Worm (Caenorhabditis elegans) whole organism, L1 larva: ENCODE data around the gene W07G4.2.
A peak's percentile ranks its signal among the peaks of the same experiment; 100 is the strongest.

Source experiments
- C16A3.4 ChIP-seq: fragments of 150-350 bp; optimal IDR thresholded peaks from 2 replicates; lab custom pipeline; 2014; ENCODE audit warnings: missing biosample characterization, missing genetic modification characterization
- C34B4.2 ChIP-seq: sonication (generic microtip); optimal IDR thresholded peaks from 2 replicates; lab custom pipeline; 2017; ENCODE audit warnings: mild to moderate bottlenecking, missing genetic modification characterization, missing compliant biosample characterization
- alr-1 ChIP-seq: fragments of 200-800 bp; sonication (Bioruptor generic); optimal IDR thresholded peaks from 2 replicates; lab custom pipeline; 2018; ENCODE audit warnings: borderline replicate concordance, mild to moderate bottlenecking, missing genetic modification characterization, missing compliant biosample characterization
- blmp-1 ChIP-seq: fragments of 150-350 bp; optimal IDR thresholded peaks from 2 replicates; lab custom pipeline; 2014; ENCODE audit warnings: missing biosample characterization, missing genetic modification characterization
- ceh-82 ChIP-seq, 3 experiments: fragments of 150-350 bp in 1 of 3; sonication (generic microtip) in 2 of 3; optimal IDR thresholded peaks; 2 replicates each; lab custom pipeline; 2014 to 2017; ENCODE audit warnings: missing biosample characterization in 3 of 3, missing genetic modification characterization in 3 of 3
- egl-27 ChIP-seq, 2 experiments: fragments of 150-350 bp in 1 of 2; sonication (generic microtip); optimal IDR thresholded peaks; 3 replicates each; lab custom pipeline; 2017 to 2018; ENCODE audit warnings: missing biosample characterization in 2 of 2, missing genetic modification characterization in 2 of 2, missing genetic modification reagents in 2 of 2
- elt-3 ChIP-seq, 6 experiments: fragments of 150-350 bp in 1 of 6; sonication (generic microtip); optimal IDR thresholded peaks; 2 replicates each; lab custom pipeline; 2017 to 2018; ENCODE audit warnings: missing biosample characterization in 6 of 6, missing genetic modification characterization in 6 of 6, inconsistent platforms in 1 of 6
- ets-5 ChIP-seq: fragments of 200-800 bp; sonication (Bioruptor generic); IDR thresholded peaks from 2 replicates; pipeline ENCODE4 v1.3.6; 2022; ENCODE audit warnings: missing genetic modification characterization, missing compliant biosample characterization
- fkh-8 ChIP-seq: sonication (generic microtip); optimal IDR thresholded peaks from 2 replicates; lab custom pipeline; 2016; ENCODE audit warnings: mild to moderate bottlenecking, missing genetic modification characterization, missing compliant biosample characterization
- fos-1 ChIP-seq: fragments of 150-350 bp; optimal IDR thresholded peaks from 2 replicates; lab custom pipeline; 2014; ENCODE audit warnings: missing biosample characterization, missing genetic modification characterization
- grh-1 ChIP-seq: fragments of 200-800 bp; sonication (Bioruptor generic); IDR thresholded peaks from 2 replicates; pipeline ENCODE4 v1.3.6; 2022; ENCODE audit warnings: missing genetic modification reagents, missing genetic modification characterization, missing compliant biosample characterization
- hlh-17 ChIP-seq: fragments of 200-800 bp; sonication (Bioruptor generic); optimal IDR thresholded peaks from 2 replicates; lab custom pipeline; 2018; ENCODE audit warnings: missing genetic modification characterization, mild to moderate bottlenecking, missing compliant biosample characterization, moderate library complexity, borderline replicate concordance
- isw-1 ChIP-seq: fragments of 200-800 bp; sonication (Bioruptor generic); IDR thresholded peaks from 2 replicates; pipeline ENCODE4 v1.3.6; 2022; ENCODE audit warnings: missing genetic modification characterization, missing compliant biosample characterization
- lin-14 ChIP-seq: fragments of 200-800 bp; sonication (Bioruptor generic); optimal IDR thresholded peaks from 2 replicates; lab custom pipeline; 2018; ENCODE audit warnings: mild to moderate bottlenecking, missing genetic modification characterization, moderate library complexity, missing compliant biosample characterization
- lin-15B ChIP-seq: fragments of 150-350 bp; sonication (generic microtip); optimal IDR thresholded peaks from 3 replicates; lab custom pipeline; 2014; ENCODE audit warnings: missing biosample characterization, missing genetic modification characterization
- lin-35 ChIP-seq, 2 experiments: fragments of 150-350 bp; optimal IDR thresholded peaks; 2 replicates each; lab custom pipeline; 2014; ENCODE audit warnings: missing biosample characterization in 2 of 2, missing genetic modification characterization in 2 of 2, missing genetic modification reagents in 2 of 2
- lir-3 ChIP-seq: sonication (generic microtip); optimal IDR thresholded peaks from 2 replicates; lab custom pipeline; 2016; ENCODE audit warnings: mild to moderate bottlenecking, missing genetic modification characterization, moderate library complexity, missing compliant biosample characterization; ENCODE audit not compliant: poor library complexity
- mab-9 ChIP-seq: fragments of 200-800 bp; sonication (Bioruptor generic); IDR thresholded peaks from 2 replicates; pipeline ENCODE4 v1.3.6; 2022; ENCODE audit warnings: missing genetic modification reagents, missing genetic modification characterization, missing compliant biosample characterization
- nhr-19 ChIP-seq: fragments of 200-800 bp; sonication (Bioruptor generic); conservative IDR thresholded peaks from 2 replicates; pipeline ENCODE4 v1.3.6; 2022; ENCODE audit warnings: missing genetic modification characterization, missing compliant biosample characterization
- nhr-237 ChIP-seq: fragments of 150-350 bp; optimal IDR thresholded peaks from 2 replicates; lab custom pipeline; 2014; ENCODE audit warnings: missing biosample characterization, missing genetic modification characterization
- nhr-47 ChIP-seq: sonication (generic microtip); optimal IDR thresholded peaks from 2 replicates; lab custom pipeline; 2016; ENCODE audit warnings: mild to moderate bottlenecking, missing genetic modification characterization, moderate library complexity, missing compliant biosample characterization
- nhr-77 ChIP-seq: fragments of 150-350 bp; optimal IDR thresholded peaks from 2 replicates; lab custom pipeline; 2014; ENCODE audit warnings: missing biosample characterization, missing genetic modification characterization
- nhr-85 ChIP-seq: sonication (generic microtip); peaks from one replicate; lab custom pipeline; 2016; ENCODE audit warnings: missing genetic modification characterization, inconsistent platforms, missing compliant biosample characterization
- pax-3 ChIP-seq: fragments of 200-800 bp; sonication (Bioruptor generic); optimal IDR thresholded peaks from 2 replicates; lab custom pipeline; 2018; ENCODE audit warnings: mild to moderate bottlenecking, missing genetic modification characterization, moderate library complexity, missing compliant biosample characterization
- pqm-1 ChIP-seq: sonication (generic microtip); optimal IDR thresholded peaks from 3 replicates; lab custom pipeline; 2017; ENCODE audit warnings: missing biosample characterization, missing genetic modification characterization
- rnt-1 ChIP-seq: sonication (generic microtip); optimal IDR thresholded peaks from 2 replicates; lab custom pipeline; 2016; ENCODE audit warnings: mild to moderate bottlenecking, missing genetic modification characterization, moderate library complexity, missing compliant biosample characterization
- sox-4 ChIP-seq: sonication (generic microtip); optimal IDR thresholded peaks from 2 replicates; lab custom pipeline; 2016; ENCODE audit warnings: missing genetic modification characterization, missing compliant biosample characterization
- sup-37 ChIP-seq: fragments of 200-800 bp; sonication (Bioruptor generic); optimal IDR thresholded peaks from 2 replicates; lab custom pipeline; 2018; ENCODE audit warnings: mild to moderate bottlenecking, missing genetic modification characterization, missing compliant biosample characterization
- unc-130 ChIP-seq: fragments of 150-350 bp; optimal IDR thresholded peaks from 2 replicates; lab custom pipeline; 2017; ENCODE audit warnings: missing biosample characterization, missing genetic modification characterization, inconsistent platforms
- unc-30 ChIP-seq: sonication (generic microtip); optimal IDR thresholded peaks from 2 replicates; lab custom pipeline; 2017; ENCODE audit warnings: missing biosample characterization, missing genetic modification characterization
- unc-98 ChIP-seq: fragments of 200-800 bp; sonication (Bioruptor generic); IDR thresholded peaks from 2 replicates; pipeline ENCODE4 v1.3.6; 2022; ENCODE audit warnings: missing genetic modification characterization, missing compliant biosample characterization
- vab-15 ChIP-seq: sonication (generic microtip); optimal IDR thresholded peaks from 2 replicates; lab custom pipeline; 2017; ENCODE audit warnings: missing genotype, mild to moderate bottlenecking, missing genetic modification characterization, missing compliant biosample characterization
- xbp-1 ChIP-seq: sonication (generic microtip); optimal IDR thresholded peaks from 2 replicates; lab custom pipeline; 2016; ENCODE audit warnings: missing genetic modification characterization, missing compliant biosample characterization
- ztf-11 ChIP-seq, 2 experiments: sonication (generic microtip); optimal IDR thresholded peaks; 2 replicates each; lab custom pipeline; 2016 to 2017; ENCODE audit warnings: missing genetic modification characterization in 2 of 2, missing biosample characterization in 1 of 2, missing compliant biosample characterization in 1 of 2

Gene W07G4.2

DNA sequence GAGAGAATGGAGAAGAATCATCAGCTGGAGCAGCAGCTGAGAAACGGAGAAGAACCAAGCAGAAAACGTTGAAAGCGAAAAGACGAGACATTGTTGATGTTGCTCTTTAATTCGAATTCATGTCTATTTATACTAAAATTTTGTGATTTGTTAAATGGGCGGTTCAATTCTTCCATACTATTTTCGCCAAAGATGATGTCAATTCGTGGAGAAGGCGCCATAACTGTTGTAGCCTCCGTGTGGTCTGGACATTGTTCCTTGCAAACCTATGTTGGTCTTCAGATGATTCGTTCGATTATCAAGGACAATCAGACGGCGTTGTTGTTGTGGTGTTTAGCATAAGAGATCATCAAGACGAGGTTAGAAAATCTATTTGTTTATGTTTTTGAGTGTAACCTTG, 38.9 kb downstream of the W07G4.2 start, which contains the start of gene far-3:
Gene far-3, minus strand, starts transcription at position 101 of the 400 bp plus-strand sequence.
- TF ChIP-seq nhr-47 (tag; lab: Kevin White, UChicago) (no peak), isw-1 (GFP tag; lab: Robert Waterston, UW) (no peak), nhr-19 (GFP tag; lab: Robert Waterston, UW) (no peak), nhr-77 (tag; lab: Kevin White, UChicago) (no peak), mab-9 (GFP tag; lab: Robert Waterston, UW) (no peak), hlh-17 (GFP tag; lab: Kevin White, UChicago) (no peak), ets-5 (GFP tag; lab: Robert Waterston, UW) (no peak), C34B4.2 (no peak)

DNA sequence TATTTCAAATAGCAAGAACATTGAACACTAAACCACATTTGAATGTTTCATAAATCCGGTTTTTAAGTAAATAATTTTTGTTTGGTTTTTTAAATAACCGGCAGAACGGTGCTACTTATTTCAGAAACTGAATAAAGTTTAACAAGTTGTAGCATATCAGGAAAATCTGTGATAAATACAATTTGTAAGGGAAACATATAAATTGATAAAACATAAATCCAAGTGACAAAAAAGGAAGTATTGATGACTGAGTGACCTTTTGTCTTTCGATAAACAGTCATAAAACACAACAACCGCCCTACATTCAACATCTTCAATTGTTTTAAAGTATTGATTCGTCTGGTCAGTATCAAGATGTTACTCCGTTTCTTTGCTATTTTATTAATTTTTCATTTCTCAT, 41.1 kb downstream of the W07G4.2 start, which contains the start of gene far-5:
Gene far-5, plus strand, starts transcription at position 301 of the 400 bp plus-strand sequence.
- TF ChIP-seq unc-130 (no peak), elt-3 (tag; optimal IDR thresholded peaks at IDR 0.05; lab: Kevin White, UChicago) (peak in 1 of 6 experiments; percentile 29), blmp-1 (tag; lab: Kevin White, UChicago) (peak; percentile 30)

DNA sequence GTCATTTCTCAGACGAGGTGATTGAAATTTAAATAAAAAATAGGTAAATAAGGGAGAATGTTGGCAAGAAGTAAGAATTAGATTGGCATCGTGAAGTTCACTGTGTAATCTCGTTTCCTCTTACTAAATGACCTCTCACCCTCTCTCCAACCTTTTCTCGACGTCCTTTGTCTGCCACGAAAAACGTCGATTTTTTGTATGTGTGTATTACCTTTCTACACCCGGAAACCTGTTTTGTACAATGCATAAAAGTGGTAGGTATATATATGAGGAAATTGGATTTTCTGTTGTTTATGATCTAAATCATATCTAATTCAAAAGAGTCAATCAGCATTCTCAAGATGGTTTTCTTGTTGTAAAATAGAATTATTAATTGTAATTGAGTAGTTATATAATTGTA, 43.5 kb downstream of the W07G4.2 start, which contains the start of the genes F15B9.11 and dsl-7:
Gene F15B9.11, minus strand, starts transcription at position 5 of the 400 bp plus-strand sequence.
Gene dsl-7, plus strand, starts transcription at position 260 of the 400 bp plus-strand sequence.
- TF ChIP-seq nhr-85 (tag; lab: Kevin White, UChicago) (peak; percentile 82), lin-15B (tag; lab: Kevin White, UChicago) (no peak), vab-15 (no peak), C16A3.4 (tag; lab: Kevin White, UChicago) (no peak), egl-27 (tag; optimal IDR thresholded peaks at IDR 0.05; lab: Kevin White, UChicago) (no peak), grh-1 (GFP tag; lab: Robert Waterston, UW) (0 out of 2 replicates have a peak, but pooled peaks have one; percentile 45), lin-14 (peak; percentile 60), blmp-1 (tag; lab: Kevin White, UChicago) (peak; percentile 18), unc-98 (no peak), lir-3 (no peak)

DNA sequence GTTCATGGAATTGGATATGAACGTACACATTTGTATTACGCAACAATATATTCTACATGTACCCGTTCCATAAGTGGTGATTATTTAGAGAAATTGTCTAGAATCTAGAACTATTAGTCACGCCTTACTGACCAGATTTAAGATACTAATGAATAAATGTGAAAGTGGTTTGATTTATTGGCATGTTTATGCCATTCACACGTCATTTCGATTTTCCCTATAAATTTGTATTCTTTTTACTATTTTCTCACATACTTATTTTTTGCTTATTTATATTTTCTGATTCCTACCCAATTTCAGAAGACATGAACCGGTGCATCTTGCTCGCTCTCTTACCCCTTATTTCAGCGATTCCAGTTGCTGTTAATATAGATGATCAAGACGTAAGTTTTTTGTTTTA, 48.1 kb downstream of the W07G4.2 start, which contains the start of gene F15B9.8:
Gene F15B9.8, plus strand, starts transcription at position 301 of the 400 bp plus-strand sequence.
- TF ChIP-seq ets-5 (GFP tag; lab: Robert Waterston, UW): no peak
- no peak for TF ChIP-seq ceh-82 (tag; optimal IDR thresholded peaks at IDR 0.05; lab: Kevin White, UChicago)
- TF ChIP-seq nhr-85 (tag; lab: Kevin White, UChicago): peak; percentile 42
- no peak for TF ChIP-seq xbp-1 (tag; lab: Kevin White, UChicago)

DNA sequence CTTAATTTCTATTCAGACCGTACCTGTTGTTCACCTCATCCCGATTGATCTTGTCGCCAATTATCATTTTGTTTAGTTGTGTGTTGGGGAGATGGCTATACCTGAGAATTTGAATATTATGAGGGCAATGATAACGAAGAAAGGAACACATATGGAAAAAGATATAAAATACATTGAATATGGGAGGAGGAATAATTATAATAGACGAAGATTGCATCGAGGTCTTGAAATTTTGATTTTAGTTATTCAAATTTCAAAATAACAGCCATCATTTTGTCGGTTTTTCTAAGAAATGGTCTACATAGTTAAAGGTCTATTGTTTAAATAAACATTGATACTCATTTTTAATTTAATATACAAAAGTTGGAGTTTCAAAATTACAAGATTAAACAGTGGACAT, 49.3 kb downstream of the W07G4.2 start, which contains the start of gene shw-3:
Gene shw-3, minus strand, starts transcription at position 101 of the 400 bp plus-strand sequence.
- TF ChIP-seq fos-1: no peak
- TF ChIP-seq sup-37 (GFP tag; lab: Kevin White, UChicago): no peak
- TF ChIP-seq ztf-11 (tag; optimal IDR thresholded peaks at IDR 0.05; lab: Kevin White, UChicago): no peak
- TF ChIP-seq unc-30: no peak
- TF ChIP-seq pqm-1 (tag; lab: Kevin White, UChicago): no peak
- no peak for TF ChIP-seq isw-1 (GFP tag; lab: Robert Waterston, UW)
- TF ChIP-seq alr-1 (tag; lab: Kevin White, UChicago): no peak
- TF ChIP-seq blmp-1 (tag; lab: Kevin White, UChicago): no peak
- no peak for TF ChIP-seq lin-35 (GFP tag; optimal IDR thresholded peaks at IDR 0.05; lab: Kevin White, UChicago)
- TF ChIP-seq sox-4: no peak
- TF ChIP-seq fkh-8: no peak
- no peak for TF ChIP-seq rnt-1 (tag; lab: Kevin White, UChicago)
- no peak for TF ChIP-seq pax-3 (tag; lab: Kevin White, UChicago)
- TF ChIP-seq nhr-237 (tag; lab: Kevin White, UChicago): no peak
